Fruit fly (Drosophila melanogaster) ovary, adult (tissue): ENCODE data around the gene Hyls1.

Experiments
- CG17801 ChIP-seq: fragments of 200-800 bp; optimal IDR thresholded peaks from 2 replicates; lab custom pipeline; 2019; ENCODE audit warnings: missing biosample characterization, mild to moderate bottlenecking, missing genetic modification characterization, moderate library complexity; ENCODE audit not compliant: partially characterized antibody

Gene Hyls1

DNA sequence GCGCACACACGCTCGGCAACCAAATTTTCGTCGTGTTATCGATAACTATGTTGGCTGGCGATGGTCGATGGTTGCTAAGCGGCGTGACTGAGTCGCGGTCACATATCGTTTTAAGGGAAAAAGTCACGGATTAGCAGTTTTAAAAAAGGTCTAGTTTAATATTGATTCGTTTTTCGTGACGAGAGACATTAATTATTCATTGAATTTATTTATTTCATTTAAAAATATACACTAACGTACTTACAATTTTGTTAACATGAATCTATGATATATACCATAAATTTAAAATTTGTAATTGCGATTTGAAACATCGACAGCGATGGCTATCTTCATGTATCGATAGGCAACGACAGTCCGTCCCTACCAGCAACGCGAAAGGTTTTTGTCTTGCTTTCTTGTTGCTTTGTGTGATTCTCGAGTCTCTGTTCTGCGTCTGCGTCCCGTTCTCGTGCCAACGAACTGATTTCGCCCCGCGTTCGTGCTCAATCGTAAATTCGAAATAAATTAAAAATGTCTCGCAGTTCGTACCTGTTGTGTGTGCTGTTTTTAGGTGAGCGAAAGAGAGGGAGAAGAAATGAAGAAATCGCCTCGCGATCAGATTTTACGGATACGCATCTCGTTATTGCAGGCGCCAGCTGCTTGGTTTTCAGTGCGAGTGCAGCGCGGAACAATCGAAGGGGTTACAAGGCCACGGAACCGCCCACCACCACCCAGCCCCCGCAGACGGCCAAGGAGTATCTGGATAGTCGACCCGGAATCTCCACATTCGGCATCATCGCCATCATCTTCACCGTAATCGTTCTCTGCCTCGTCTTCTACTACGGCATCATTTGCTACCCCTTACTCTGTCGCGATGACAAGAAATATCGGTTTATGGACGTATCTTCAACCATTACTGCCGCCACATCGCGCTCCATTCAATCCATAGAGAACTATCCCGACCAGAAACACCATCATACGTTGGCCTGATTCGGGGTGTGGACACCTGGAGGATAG, at the start of gene Hyls1, which contains the start of the genes chif and CG4455:
Hyls1 (minus strand) TSS at position 44 of the 996 bp plus-strand sequence.
chif (minus strand) TSS at position 44 of the 996 bp plus-strand sequence.
CG4455 (plus strand) TSS at position 350 of the 996 bp plus-strand sequence.
- peak; percentile 22 for TF ChIP-seq CG17801

DNA sequence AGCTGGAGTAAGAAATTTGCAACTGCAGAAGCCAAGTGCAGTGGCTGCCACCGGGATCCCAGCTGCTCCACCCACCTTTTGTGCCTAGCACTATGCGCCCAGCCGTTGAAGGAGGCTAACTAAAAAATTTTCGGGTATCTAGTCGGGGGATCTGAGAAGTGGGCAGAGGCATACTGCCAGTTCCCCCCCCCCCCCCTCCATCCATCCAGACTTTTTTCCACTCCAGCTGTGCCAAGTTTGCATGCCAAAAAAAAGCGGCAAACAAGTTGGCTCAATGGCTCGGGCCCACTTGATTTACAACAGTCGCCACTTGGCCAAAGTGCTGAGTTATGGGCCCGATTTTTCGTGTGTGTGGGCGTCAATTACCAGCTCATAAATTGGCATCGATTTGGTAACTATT, 45.1 kb upstream of the Hyls1 start:
- TF ChIP-seq CG17801 = no peak

DNA sequence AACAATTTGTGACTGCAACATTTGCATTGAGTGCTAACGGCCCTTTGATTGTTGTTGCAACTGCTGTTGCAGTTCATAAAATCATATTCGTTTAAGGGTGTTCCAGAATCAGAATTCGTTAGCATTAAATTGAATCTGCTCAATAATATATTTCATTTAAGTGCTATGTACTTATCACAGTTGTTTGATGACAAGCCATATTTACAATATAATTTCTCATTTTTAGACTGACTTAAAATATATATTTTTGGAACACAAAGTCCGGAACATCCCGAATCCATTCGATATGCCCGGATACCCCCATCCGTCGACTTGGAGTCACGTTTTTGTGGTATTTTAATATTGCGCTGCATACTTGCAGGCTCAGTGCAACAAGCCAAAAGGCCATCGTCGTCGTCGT, 38.4 kb upstream of the Hyls1 start:
- TF ChIP-seq CG17801 = no peak

DNA sequence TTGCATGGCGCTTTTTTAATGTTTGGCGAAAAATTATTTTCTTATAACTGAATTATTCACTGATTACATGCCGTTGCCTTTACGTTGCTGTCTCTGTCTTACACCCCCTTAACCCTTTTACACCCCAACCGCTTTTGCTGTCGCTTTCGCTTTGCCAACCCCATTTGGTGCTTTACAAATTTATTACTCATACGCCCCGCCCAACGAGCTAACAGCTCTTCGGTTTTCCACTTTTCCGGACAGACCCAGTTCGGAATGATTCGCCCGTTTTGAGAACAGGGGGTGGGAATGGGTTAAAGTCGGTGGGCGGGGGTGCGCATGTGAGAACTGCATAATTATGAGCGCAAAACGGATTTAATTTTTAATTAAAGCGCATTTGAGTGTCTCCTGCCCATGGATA, 28.5 kb upstream of the Hyls1 start:
- TF ChIP-seq CG17801 = no peak

DNA sequence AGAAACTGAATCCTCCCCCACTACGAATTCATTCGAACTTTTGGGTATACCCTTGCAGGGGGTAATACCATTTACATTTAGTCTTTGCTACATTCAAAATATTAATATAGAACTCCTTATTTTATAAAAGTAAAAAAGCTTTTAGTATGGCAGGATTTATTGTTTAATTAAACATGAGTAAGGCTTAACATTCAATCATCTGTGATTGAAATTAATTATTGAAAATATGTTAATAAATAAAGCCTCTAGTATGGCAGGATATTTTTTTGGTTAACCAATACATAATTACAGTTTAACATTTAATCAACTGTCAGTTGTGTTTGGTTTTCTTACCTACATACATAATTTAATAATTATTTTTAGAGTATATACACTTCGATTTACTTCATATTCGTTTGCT, 22.3 kb upstream of the Hyls1 start:
- no peak for TF ChIP-seq CG17801

DNA sequence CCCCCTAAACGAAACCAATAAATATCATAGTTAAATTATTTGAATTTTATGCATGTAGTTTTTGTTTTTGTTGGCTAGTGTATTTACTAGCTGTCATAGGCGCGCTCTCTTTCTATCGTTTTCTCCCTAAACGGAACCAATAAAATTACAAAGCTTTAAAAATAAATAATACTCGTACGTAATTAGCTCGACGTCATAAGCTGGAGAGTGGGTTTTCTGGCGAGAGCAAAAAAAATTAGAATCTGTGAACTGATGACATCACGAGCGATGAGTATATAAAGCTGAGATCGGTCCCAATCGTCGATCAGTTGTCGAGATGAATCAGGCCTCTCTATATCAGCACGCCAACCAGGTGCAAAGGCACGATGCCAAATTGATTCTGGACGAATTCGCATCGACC, 13.2 kb upstream of the Hyls1 start, which contains the start of gene jhamt:
jhamt (plus strand) TSS at position 301 of the 400 bp plus-strand sequence.
- no peak for TF ChIP-seq CG17801

DNA sequence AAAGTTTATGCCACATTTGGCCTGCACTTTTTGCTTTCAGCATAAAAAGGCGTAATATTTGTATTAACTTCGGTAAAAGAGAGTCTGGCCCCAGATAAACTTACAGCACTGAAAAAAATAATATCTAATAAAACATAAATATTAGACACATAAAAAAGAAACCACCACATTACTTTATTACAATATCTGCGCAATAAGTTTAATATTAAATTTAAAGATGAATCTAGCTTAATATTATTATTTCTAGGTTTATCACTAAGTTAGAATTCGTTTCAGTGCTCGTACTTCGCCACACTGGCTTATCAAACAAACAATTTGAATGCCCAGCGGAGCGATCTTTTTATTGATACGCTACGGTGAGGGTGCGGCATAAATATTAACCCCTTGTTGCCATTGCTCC, 5.4 kb upstream of the Hyls1 start:
- no peak for TF ChIP-seq CG17801

DNA sequence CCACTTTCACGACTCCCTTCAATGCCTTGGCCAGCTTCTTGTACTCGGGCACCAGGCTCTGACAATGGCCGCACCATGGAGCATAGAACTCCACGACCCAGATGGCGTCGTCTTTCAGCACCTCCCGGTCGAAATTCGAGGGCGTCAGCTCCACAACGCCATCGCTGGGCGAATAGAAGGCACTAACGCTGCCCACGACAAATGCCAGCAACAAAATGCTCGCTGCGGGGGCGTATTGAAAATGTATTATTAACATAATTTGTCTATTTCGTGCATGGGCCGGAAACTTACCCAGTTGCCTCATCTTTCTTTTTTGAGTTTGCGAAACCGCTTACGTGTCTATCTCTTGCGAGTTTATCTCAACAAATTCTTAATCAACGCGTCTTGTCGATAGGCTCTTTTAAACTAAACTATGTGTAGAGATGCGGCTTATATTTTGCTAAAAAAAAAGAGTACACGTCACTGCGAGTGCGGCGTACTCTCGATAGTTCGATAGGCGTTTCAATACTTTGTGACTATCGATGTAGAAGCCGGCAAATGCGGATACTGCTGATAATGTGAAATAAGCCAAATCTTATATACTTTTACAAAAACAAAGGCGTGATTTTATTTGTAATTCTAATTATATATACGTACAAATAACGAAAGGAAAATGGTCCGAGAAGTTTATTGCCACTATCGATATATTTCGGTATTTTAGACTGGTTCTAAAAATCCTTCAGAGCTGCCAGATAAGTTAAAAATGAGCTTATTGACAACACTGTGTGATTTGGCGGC, 4.0 kb upstream of the Hyls1 start, which contains the start of gene CaBP1:
CaBP1 (minus strand) TSS at position 487 of the 777 bp plus-strand sequence.
- TF ChIP-seq CG17801 = peak; percentile 9

DNA sequence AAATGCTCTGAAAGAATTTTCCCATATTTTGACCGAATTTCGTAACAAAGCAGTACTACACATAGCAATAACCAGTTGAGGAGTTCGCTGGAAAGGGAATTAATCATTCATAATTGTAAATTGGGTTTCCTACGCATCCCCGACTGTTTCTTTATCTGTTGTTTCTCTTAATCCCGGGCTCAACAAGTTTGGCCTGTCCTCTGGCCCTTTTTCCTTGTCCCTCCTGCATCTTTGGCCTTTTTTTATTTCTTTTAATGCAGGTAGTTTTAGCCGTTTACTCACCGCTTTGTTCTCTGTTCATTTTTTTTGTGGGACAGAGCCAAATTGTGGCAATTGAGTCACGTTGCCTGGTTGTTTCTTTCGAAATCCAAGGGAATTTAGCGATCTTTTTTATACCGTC, 1.3 kb upstream of the Hyls1 start:
- TF ChIP-seq CG17801 = no peak

DNA sequence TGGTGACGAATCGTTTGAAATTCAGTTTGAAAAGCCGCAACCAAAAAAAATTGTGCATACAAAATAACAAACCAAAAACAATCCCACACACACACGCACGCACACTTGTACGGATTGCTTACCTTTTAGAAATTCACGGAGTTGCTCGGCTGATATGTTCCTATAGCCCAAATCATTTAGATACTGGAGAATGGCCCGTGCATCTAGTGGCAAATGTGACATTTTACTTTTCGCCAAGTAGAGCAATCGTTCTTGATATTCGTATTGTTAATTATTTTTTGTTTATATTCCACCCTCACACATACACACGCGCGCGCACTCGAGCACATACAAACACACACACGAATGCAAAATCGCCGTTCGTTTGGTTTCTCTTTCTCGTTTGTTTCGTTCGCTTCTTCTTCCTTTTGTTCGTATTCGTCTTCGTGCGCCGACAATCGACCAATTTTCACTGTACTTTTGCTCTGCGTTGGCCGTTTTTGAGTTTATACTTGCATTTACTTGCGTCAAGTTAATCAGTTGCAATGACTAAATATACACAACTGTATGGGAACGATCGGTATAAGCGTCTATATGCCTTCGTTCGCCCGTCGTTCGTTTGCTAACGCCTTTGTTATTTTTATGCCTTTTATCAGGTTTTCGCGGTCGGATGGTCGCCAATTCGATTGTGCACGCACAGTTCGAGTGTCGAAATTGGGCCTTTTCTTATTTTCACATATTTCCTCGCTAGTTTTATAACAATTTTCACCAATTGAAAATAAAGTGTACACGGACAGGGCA, 433 bp downstream of the Hyls1 start:
- peak; percentile 5 for TF ChIP-seq CG17801

DNA sequence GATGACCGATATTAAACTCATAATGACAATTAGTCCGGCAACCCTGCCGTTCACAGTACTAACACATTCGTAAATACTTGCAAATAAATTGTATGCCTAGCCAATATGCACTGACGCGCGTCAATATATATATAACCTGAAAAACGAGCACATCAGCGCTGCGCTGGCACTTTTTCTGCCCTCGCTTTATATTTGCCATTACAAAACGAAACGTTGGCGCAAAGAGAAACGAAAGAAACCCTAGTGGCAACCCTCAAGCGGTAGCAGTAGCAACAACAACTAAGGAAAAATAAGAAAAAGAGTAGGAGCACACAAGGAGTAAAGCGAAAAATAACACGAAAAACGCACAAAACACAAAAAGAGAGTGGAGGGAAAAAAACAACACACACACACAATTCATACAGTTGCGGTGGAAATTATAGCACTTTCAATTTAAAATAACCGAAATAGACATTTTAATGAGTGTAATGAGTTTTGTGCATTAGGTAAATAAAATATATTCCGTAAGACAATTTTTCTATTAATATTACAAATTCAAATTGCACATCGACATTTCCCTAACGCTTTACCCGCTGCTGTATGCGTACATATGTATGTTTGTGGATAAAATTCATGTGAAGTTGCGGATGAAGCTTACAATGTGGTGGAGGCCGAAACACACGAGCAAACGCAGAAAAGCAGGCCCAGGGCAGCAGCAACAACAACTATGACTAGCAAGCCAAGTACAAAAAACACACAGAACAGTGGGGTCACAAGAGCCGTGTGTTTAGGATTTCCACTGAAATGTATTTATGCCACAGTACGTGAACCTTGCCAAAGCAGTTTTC, 1.5 kb downstream of the Hyls1 start:
- peak; percentile 98 for TF ChIP-seq CG17801

DNA sequence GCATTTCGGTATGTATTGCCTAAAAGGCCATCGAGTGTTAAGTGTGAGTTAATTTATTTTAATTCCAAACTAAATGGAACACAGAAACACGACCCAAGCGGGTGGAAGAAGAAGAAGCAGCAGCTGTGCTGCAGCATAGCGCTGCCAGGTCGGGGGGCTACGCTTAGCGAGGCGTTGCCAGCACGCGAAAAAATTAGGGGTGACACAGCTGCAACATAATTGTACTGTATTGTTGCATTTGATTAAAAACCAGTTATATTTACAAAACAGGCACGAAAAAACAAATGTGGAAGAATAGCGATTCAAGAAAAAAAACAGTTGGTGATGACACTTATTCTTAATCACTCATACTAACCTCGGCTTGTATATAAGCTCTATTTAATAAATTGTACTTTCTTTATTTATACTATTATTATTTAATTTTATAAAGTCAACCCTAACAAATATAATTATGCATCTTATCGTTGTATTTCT, 2.2 kb downstream of the Hyls1 start:
- TF ChIP-seq CG17801 = peak; percentile 79

DNA sequence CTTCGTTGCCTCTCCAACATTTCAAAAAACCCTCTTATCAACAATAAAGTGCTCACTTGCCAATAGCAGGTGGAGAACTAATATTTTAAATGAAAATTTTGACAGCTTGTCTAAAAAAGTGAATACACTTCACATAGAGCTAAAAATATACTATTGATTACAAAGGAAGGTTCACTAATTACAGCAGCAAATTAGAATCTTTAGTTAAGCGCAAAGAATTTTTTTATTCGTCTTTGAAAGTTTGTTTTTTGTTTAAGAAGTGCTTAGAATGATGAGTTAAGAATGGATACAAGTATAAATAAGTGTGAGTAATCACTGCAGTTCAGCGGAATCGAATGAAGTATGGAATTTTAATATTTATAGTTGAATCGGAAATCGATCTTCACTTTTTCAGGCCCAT, 10.2 kb downstream of the Hyls1 start, which contains the start of gene CG44405:
CG44405 (minus strand) TSS at position 101 of the 400 bp plus-strand sequence.
- no peak for TF ChIP-seq CG17801

DNA sequence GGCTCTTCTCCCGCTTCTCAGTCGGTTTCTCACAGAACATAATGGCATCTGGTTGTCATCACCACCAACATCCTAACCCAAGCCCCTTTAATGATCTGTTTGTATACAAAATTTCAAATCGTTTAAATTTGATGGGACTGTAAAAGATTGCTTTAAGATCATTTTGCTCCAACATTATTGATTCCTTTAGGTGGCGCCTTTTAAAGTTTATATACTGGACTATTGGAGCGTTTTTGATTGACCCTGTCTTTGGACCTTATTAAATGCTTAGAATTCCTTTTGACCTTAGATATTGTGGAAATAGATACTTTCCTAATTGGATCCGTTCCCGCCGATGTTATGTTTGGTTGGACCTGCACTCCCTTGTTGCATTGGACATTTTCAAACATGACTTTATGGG, 12.2 kb downstream of the Hyls1 start, which contains the start of gene CG42266:
CG42266 (minus strand) TSS at position 101 of the 400 bp plus-strand sequence.
- TF ChIP-seq CG17801 = no peak

DNA sequence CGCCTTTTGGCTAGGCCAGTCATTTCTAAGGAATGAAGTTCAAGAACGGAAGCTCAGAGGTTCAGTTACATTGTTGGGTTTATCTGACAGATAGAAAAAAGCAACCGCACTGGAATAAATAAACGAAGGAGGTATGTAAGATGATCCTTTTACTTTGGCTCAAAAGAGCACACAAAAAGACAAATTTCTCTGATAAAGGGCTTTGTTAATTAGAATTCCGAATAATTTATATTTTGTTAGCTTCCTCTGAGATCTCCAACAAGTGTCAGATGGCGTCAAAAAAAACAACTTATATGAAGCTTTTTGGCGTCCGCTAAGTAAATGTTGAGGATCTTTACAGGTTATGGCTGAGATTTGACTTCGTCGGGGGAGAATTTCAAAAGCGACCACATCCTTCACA, 14.6 kb downstream of the Hyls1 start, which contains the start of gene CG31817:
CG31817 (minus strand) TSS at position 101 of the 400 bp plus-strand sequence.
- TF ChIP-seq CG17801 = no peak
